Worm (Caenorhabditis elegans) whole organism, young adult: Measurements from ENCODE around the gene pas-2.
A peak's percentile ranks its signal among the peaks of the same experiment; 100 is the strongest.

ENCODE experiments used
- B0261.1 ChIP-seq: sonication (generic microtip); optimal IDR thresholded peaks from 2 replicates; lab custom pipeline; 2016; ENCODE audit warnings: mild to moderate bottlenecking, missing genetic modification characterization, moderate library complexity, missing compliant biosample characterization
- B0336.3 ChIP-seq: fragments of 200-800 bp; sonication (Bioruptor generic); IDR thresholded peaks from 2 replicates; pipeline ENCODE4 v1.3.6; 2022; ENCODE audit warnings: missing genetic modification characterization, missing compliant biosample characterization
- D2030.7 ChIP-seq: fragments of 200-800 bp; sonication (Bioruptor generic); IDR thresholded peaks from 2 replicates; pipeline ENCODE4 v1.3.6; 2022; ENCODE audit warnings: missing genetic modification reagents, missing genetic modification characterization, missing compliant biosample characterization
- F49E8.2 ChIP-seq: sonication (generic microtip); optimal IDR thresholded peaks from 3 replicates; lab custom pipeline; 2017; ENCODE audit warnings: missing genetic modification characterization, mild to moderate bottlenecking, missing compliant biosample characterization, antibody characterized with exemption, moderate library complexity; ENCODE audit not compliant: insufficient read depth
- F57A8.1 ChIP-seq: fragments of 200-800 bp; sonication (Bioruptor generic); optimal IDR thresholded peaks from 2 replicates; lab custom pipeline; 2018; ENCODE audit warnings: mild to moderate bottlenecking, missing genetic modification characterization, moderate library complexity, missing compliant biosample characterization
- K11D2.4 ChIP-seq: fragments of 200-800 bp; sonication (Bioruptor generic); IDR thresholded peaks from 2 replicates; pipeline ENCODE4 v1.3.6; 2022; ENCODE audit warnings: missing genetic modification reagents, missing genetic modification characterization, missing compliant biosample characterization
- K12H6.12 ChIP-seq: fragments of 200-800 bp; sonication (Bioruptor generic); optimal IDR thresholded peaks from 2 replicates; lab custom pipeline; 2018; ENCODE audit warnings: mild to moderate bottlenecking, missing genetic modification characterization, missing compliant biosample characterization
- T07F8.4 ChIP-seq: sonication (generic microtip); optimal IDR thresholded peaks from 2 replicates; lab custom pipeline; 2016; ENCODE audit warnings: mild to moderate bottlenecking, missing genetic modification characterization, moderate library complexity, missing compliant biosample characterization
- Y56A3A.18 ChIP-seq: fragments of 200-800 bp; sonication (Bioruptor generic); IDR thresholded peaks from 2 replicates; pipeline ENCODE4 v1.3.6; 2022; ENCODE audit warnings: missing genetic modification reagents, missing genetic modification characterization, missing compliant biosample characterization
- Y79H2A.3 ChIP-seq: fragments of 200-800 bp; sonication (Bioruptor generic); conservative IDR thresholded peaks from 2 replicates; pipeline ENCODE4 v1.3.6; 2022; ENCODE audit warnings: missing genetic modification reagents, missing genetic modification characterization, missing compliant biosample characterization
- aptf-2 ChIP-seq: fragments of 200-800 bp; sonication (Bioruptor generic); conservative IDR thresholded peaks from 2 replicates; pipeline ENCODE4 v1.3.6; 2022; ENCODE audit warnings: missing genetic modification reagents, missing genetic modification characterization, missing compliant biosample characterization
- aptf-3 ChIP-seq: fragments of 200-800 bp; sonication (Bioruptor generic); IDR thresholded peaks from 2 replicates; pipeline ENCODE4 v1.3.6; 2022; ENCODE audit warnings: missing genetic modification characterization, missing compliant biosample characterization
- atf-7 ChIP-seq: sonication (generic microtip); optimal IDR thresholded peaks from 2 replicates; lab custom pipeline; 2017; ENCODE audit warnings: mild to moderate bottlenecking, missing genetic modification characterization, missing compliant biosample characterization
- athp-1 ChIP-seq: sonication (generic microtip); optimal IDR thresholded peaks from 2 replicates; lab custom pipeline; 2017; ENCODE audit warnings: mild to moderate bottlenecking, missing genetic modification characterization, missing compliant biosample characterization
- attf-3 ChIP-seq: fragments of 200-800 bp; sonication (Bioruptor generic); conservative IDR thresholded peaks from 2 replicates; pipeline ENCODE4 v1.3.6; 2022; ENCODE audit warnings: missing genetic modification reagents, missing genetic modification characterization, missing compliant biosample characterization
- attf-5 ChIP-seq: fragments of 200-800 bp; sonication (Bioruptor generic); optimal IDR thresholded peaks from 2 replicates; lab custom pipeline; 2018; ENCODE audit warnings: mild to moderate bottlenecking, missing genetic modification characterization, missing compliant biosample characterization
- attf-6 ChIP-seq: fragments of 200-800 bp; sonication (Bioruptor generic); IDR thresholded peaks from 2 replicates; pipeline ENCODE4 v1.3.6; 2022; ENCODE audit warnings: missing genetic modification reagents, missing genetic modification characterization, missing compliant biosample characterization
- bed-2 ChIP-seq: fragments of 200-800 bp; sonication (Bioruptor generic); IDR thresholded peaks from 2 replicates; pipeline ENCODE4 v1.3.6; 2022; ENCODE audit warnings: missing genetic modification reagents, missing genetic modification characterization, missing compliant biosample characterization
- cebp-1 ChIP-seq, 2 experiments: fragments of 200-800 bp in 1 of 2; sonication (Bioruptor generic) in 1 of 2; sonication (generic microtip) in 1 of 2; IDR thresholded peaks in 1 of 2; optimal IDR thresholded peaks in 1 of 2; 2 replicates each; pipeline versions ENCODE4 v1.3.6 to Lab custom; 2017 to 2022; ENCODE audit warnings: missing compliant biosample characterization in 2 of 2, missing genetic modification characterization in 2 of 2, mild to moderate bottlenecking in 1 of 2, missing genetic modification reagents in 1 of 2, moderate library complexity in 1 of 2
- ceh-58 ChIP-seq: fragments of 200-800 bp; sonication (Bioruptor generic); IDR thresholded peaks from 2 replicates; pipeline ENCODE4 v1.3.6; 2022; ENCODE audit warnings: missing genetic modification characterization, missing compliant biosample characterization
- ceh-91 ChIP-seq: fragments of 200-800 bp; sonication (Bioruptor generic); IDR thresholded peaks from 2 replicates; pipeline ENCODE4 v1.3.6; 2022; ENCODE audit warnings: missing genetic modification reagents, missing genetic modification characterization, missing compliant biosample characterization
- die-1 ChIP-seq: sonication (generic microtip); optimal IDR thresholded peaks from 2 replicates; lab custom pipeline; 2016; ENCODE audit warnings: missing genotype, mild to moderate bottlenecking, missing genetic modification characterization, missing compliant biosample characterization
- dpff-1 ChIP-seq: sonication (generic microtip); optimal IDR thresholded peaks from 2 replicates; lab custom pipeline; 2017; ENCODE audit warnings: mild to moderate bottlenecking, missing genetic modification characterization, missing compliant biosample characterization
- dpl-1 ChIP-seq: fragments of 150-350 bp; optimal IDR thresholded peaks from 2 replicates; lab custom pipeline; 2014; ENCODE audit warnings: missing biosample characterization, missing genetic modification reagents, missing genetic modification characterization
- egl-18 ChIP-seq: fragments of 200-800 bp; sonication (Bioruptor generic); IDR thresholded peaks from 2 replicates; pipeline ENCODE4 v1.3.6; 2022; ENCODE audit warnings: missing genetic modification reagents, missing genetic modification characterization, missing compliant biosample characterization
- ekl-4 ChIP-seq: fragments of 200-800 bp; sonication (Bioruptor generic); IDR thresholded peaks from 2 replicates; pipeline ENCODE4 v1.3.6; 2022; ENCODE audit warnings: missing genetic modification reagents, missing genetic modification characterization, missing compliant biosample characterization
- ets-4 ChIP-seq: fragments of 200-800 bp; sonication (Bioruptor generic); optimal IDR thresholded peaks from 2 replicates; lab custom pipeline; 2018; ENCODE audit warnings: mild to moderate bottlenecking, missing genetic modification characterization, missing compliant biosample characterization
- gei-17 ChIP-seq: fragments of 200-800 bp; sonication (Bioruptor generic); optimal IDR thresholded peaks from 2 replicates; lab custom pipeline; 2018; ENCODE audit warnings: mild to moderate bottlenecking, missing genetic modification characterization, missing compliant biosample characterization
- let-526 ChIP-seq: fragments of 200-800 bp; sonication (Bioruptor generic); IDR thresholded peaks from 2 replicates; pipeline ENCODE4 v1.3.6; 2022; ENCODE audit warnings: missing genetic modification reagents, missing genetic modification characterization, missing compliant biosample characterization
- let-607 ChIP-seq, 2 experiments: fragments of 200-800 bp in 1 of 2; sonication (Bioruptor generic) in 1 of 2; sonication (generic microtip) in 1 of 2; optimal IDR thresholded peaks; 2 replicates each; lab custom pipeline; 2016 to 2018; ENCODE audit warnings: mild to moderate bottlenecking in 2 of 2, missing compliant biosample characterization in 2 of 2, missing genetic modification characterization in 2 of 2, moderate library complexity in 2 of 2, missing genotype in 1 of 2
- lin-40 ChIP-seq: sonication (generic microtip); optimal IDR thresholded peaks from 2 replicates; lab custom pipeline; 2016; ENCODE audit warnings: missing genetic modification characterization, mild to moderate bottlenecking, missing compliant biosample characterization, missing genotype, missing genetic modification reagents
- mcd-1 ChIP-seq: fragments of 200-800 bp; sonication (Bioruptor generic); IDR thresholded peaks from 2 replicates; pipeline ENCODE4 v1.3.6; 2022; ENCODE audit warnings: missing genetic modification reagents, missing genetic modification characterization, missing compliant biosample characterization
- mel-28 ChIP-seq: sonication (generic microtip); optimal IDR thresholded peaks from 2 replicates; lab custom pipeline; 2016; ENCODE audit warnings: borderline replicate concordance, mild to moderate bottlenecking, missing genetic modification characterization, missing compliant biosample characterization
- nfya-1 ChIP-seq: sonication (generic microtip); optimal IDR thresholded peaks from 2 replicates; lab custom pipeline; 2017; ENCODE audit warnings: antibody characterized with exemption, missing compliant biosample characterization, missing genetic modification characterization, borderline replicate concordance; ENCODE audit not compliant: insufficient read depth
- nhr-120 ChIP-seq: fragments of 200-800 bp; sonication (Bioruptor generic); IDR thresholded peaks from 2 replicates; pipeline ENCODE4 v1.3.6; 2022; ENCODE audit warnings: missing genetic modification characterization, missing compliant biosample characterization
- nhr-80 ChIP-seq: sonication (generic microtip); optimal IDR thresholded peaks from 2 replicates; lab custom pipeline; 2016; ENCODE audit warnings: missing genetic modification characterization, missing compliant biosample characterization
- pha-4 ChIP-seq: fragments of 150-350 bp; sonication (generic microtip); optimal IDR thresholded peaks from 2 replicates; lab custom pipeline; 2014; ENCODE audit warnings: missing biosample characterization, missing genetic modification reagents, missing genetic modification characterization
- rpc-1 ChIP-seq, 2 experiments: fragments of 150-350 bp in 1 of 2; sonication (generic microtip) in 1 of 2; optimal IDR thresholded peaks; 2 replicates each; lab custom pipeline; 2014 to 2018; ENCODE audit warnings: missing biosample characterization in 1 of 2, missing genetic modification characterization in 1 of 2, missing genetic modification reagents in 1 of 2, missing genotype in 1 of 2
- snpc-4 ChIP-seq, 5 experiments: fragments of 150-350 bp in 1 of 5; sonication (generic microtip) in 4 of 5; optimal IDR thresholded peaks; 2 replicates each; lab custom pipeline; 2014 to 2018; ENCODE audit warnings: missing genetic modification characterization in 5 of 5, missing biosample characterization in 3 of 5, antibody characterized with exemption in 2 of 5, mild to moderate bottlenecking in 2 of 5, missing compliant biosample characterization in 2 of 5, missing genotype in 2 of 5, moderate library complexity in 2 of 5, missing genetic modification reagents in 1 of 5
- sptf-2 ChIP-seq: fragments of 200-800 bp; sonication (Bioruptor generic); optimal IDR thresholded peaks from 2 replicates; lab custom pipeline; 2018; ENCODE audit warnings: mild to moderate bottlenecking, missing genetic modification characterization, missing compliant biosample characterization
- tlf-1 ChIP-seq: fragments of 200-800 bp; sonication (Bioruptor generic); optimal IDR thresholded peaks from 2 replicates; lab custom pipeline; 2018; ENCODE audit warnings: mild to moderate bottlenecking, missing genetic modification characterization, missing compliant biosample characterization
- unc-62 ChIP-seq: fragments of 150-350 bp; optimal IDR thresholded peaks from 2 replicates; lab custom pipeline; 2014; ENCODE audit warnings: missing biosample characterization, missing genetic modification reagents, missing genetic modification characterization
- ztf-18 ChIP-seq: sonication (generic microtip); optimal IDR thresholded peaks from 2 replicates; lab custom pipeline; 2016; ENCODE audit warnings: missing genotype, mild to moderate bottlenecking, missing genetic modification characterization, missing compliant biosample characterization
- ztf-22 ChIP-seq: fragments of 200-800 bp; sonication (Bioruptor generic); optimal IDR thresholded peaks from 2 replicates; lab custom pipeline; 2018; ENCODE audit warnings: mild to moderate bottlenecking, missing genetic modification characterization, moderate library complexity, missing compliant biosample characterization
- ztf-28 ChIP-seq: fragments of 200-800 bp; sonication (Bioruptor generic); IDR thresholded peaks from 2 replicates; pipeline ENCODE4 v1.3.6; 2022; ENCODE audit warnings: missing genetic modification reagents, missing genetic modification characterization, missing compliant biosample characterization
- ztf-3 ChIP-seq: fragments of 200-800 bp; sonication (Bioruptor generic); optimal IDR thresholded peaks from 2 replicates; lab custom pipeline; 2018; ENCODE audit warnings: mild to moderate bottlenecking, missing genetic modification characterization, missing compliant biosample characterization

pas-2 gene

DNA sequence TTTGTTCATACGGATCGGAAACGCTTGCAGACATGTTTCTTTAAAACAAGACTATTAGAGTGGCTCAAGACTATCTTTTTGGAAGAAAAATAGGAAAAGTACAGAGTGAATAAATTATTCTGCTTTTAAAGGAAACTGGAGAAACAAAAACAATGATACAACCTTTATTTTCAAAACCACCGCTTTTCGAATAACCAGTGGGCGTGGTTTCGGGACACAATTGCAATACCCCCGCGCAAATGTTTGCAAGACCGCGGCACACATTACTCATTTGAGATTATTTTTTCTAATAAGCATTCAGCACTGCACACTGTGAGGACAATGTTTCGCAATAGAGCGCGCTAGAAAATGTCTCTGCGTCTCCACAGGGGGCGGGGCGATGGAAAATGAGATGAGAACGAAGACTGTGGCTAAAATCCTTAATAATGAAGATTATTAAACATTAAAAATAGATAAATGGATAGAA is 37.7 kb downstream of the pas-2 start, which contains the start of gene plrg-1 (continued):
- TF ChIP-seq egl-18 (GFP tag; lab: Robert Waterston, UW) (0 out of 2 replicates have a peak, but pooled peaks have one; percentile 33), attf-5 (GFP tag; lab: Kevin White, UChicago) (peak; percentile 97), bed-2 (GFP tag; lab: Robert Waterston, UW) (no peak), mel-28 (tag; lab: Kevin White, UChicago) (peak; percentile 32), ztf-28 (GFP tag; lab: Robert Waterston, UW) (peak; percentile 82), sptf-2 (GFP tag; lab: Kevin White, UChicago) (no peak), athp-1 (tag; lab: Kevin White, UChicago) (peak; percentile 84), snpc-4 (GFP tag; optimal IDR thresholded peaks at IDR 0.05; lab: Kevin White, UChicago) (peak; percentile 35), snpc-4 (tag; optimal IDR thresholded peaks at IDR 0.05; lab: Kevin White, UChicago) (peak; percentile 35 to 72 (median 70)), ceh-58 (GFP tag; lab: Robert Waterston, UW) (no peak), tlf-1 (GFP tag; lab: Kevin White, UChicago) (peak; percentile 85), ztf-22 (no peak), attf-6 (GFP tag; lab: Robert Waterston, UW) (peak; percentile 68; the same call in 1 of the 2 replicates), mcd-1 (GFP tag; lab: Robert Waterston, UW) (peak; percentile 90), cebp-1 (GFP tag; IDR thresholded peaks at IDR 0.05; lab: Robert Waterston, UW) (peak; percentile 99), cebp-1 (tag; optimal IDR thresholded peaks at IDR 0.05; lab: Kevin White, UChicago) (peak; percentile 99), aptf-2 (no peak; the same call in 1 of the 2 replicates), F49E8.2 (tag; lab: Kevin White, UChicago) (peak; percentile 68), pha-4 (tag; lab: Kevin White, UChicago) (no peak), B0261.1 (tag; lab: Kevin White, UChicago) (no peak), let-607 (tag; optimal IDR thresholded peaks at IDR 0.05; lab: Kevin White, UChicago) (peak; percentile 34 to 70), ets-4 (GFP tag; lab: Kevin White, UChicago) (peak; percentile 66), T07F8.4 (peak; percentile 62), aptf-3 (no peak), D2030.7 (GFP tag; lab: Robert Waterston, UW) (peak; percentile 94), dpff-1 (tag; lab: Kevin White, UChicago) (no peak), F57A8.1 (GFP tag; lab: Kevin White, UChicago) (no peak), die-1 (tag; lab: Kevin White, UChicago) (peak; percentile 43), ekl-4 (GFP tag; lab: Robert Waterston, UW) (peak; percentile 94), Y79H2A.3 (GFP tag; lab: Robert Waterston, UW) (0 out of 2 replicates have a peak, but pooled peaks have one; percentile 74), ceh-91 (peak; percentile 83), ztf-18 (tag; lab: Kevin White, UChicago) (peak; percentile 73), ztf-3 (GFP tag; lab: Kevin White, UChicago) (no peak), dpl-1 (GFP tag; lab: Kevin White, UChicago) (peak; percentile 74), K11D2.4 (peak; percentile 76), gei-17 (GFP tag; lab: Kevin White, UChicago) (peak; percentile 51), nfya-1 (no peak), atf-7 (peak; percentile 58), K12H6.12 (tag; lab: Kevin White, UChicago) (peak; percentile 45), Y56A3A.18 (peak; percentile 56; the same call in 1 of the 2 replicates), lin-40 (tag; lab: Kevin White, UChicago) (peak; percentile 84), nhr-80 (tag; lab: Kevin White, UChicago) (peak; percentile 91), B0336.3 (GFP tag; lab: Robert Waterston, UW) (peak; percentile 84), rpc-1 (optimal IDR thresholded peaks at IDR 0.05; lab: Kevin White, UChicago) (peak; percentile 47), rpc-1 (tag; optimal IDR thresholded peaks at IDR 0.05; lab: Kevin White, UChicago) (no peak), attf-3 (GFP tag; lab: Robert Waterston, UW) (peak; percentile 75), let-526 (no peak), nhr-120 (GFP tag; lab: Robert Waterston, UW) (no peak), unc-62 (GFP tag; lab: Kevin White, UChicago) (no peak)
